Fruit fly (Drosophila melanogaster) whole organism: Measurements from ENCODE around the gene Jhbp11.

ENCODE experiments used
- Dll ChIP-seq: fragments of >200 bp; optimal IDR thresholded peaks from 2 replicates; lab custom pipeline; 2017
- EcR ChIP-seq, 2 experiments: fragments of >200 bp; optimal IDR thresholded peaks; 2 replicates each; lab custom pipeline; 2017; ENCODE audit warnings: missing biosample characterization in 2 of 2, missing genetic modification characterization in 2 of 2, missing genetic modification reagents in 2 of 2
- pan ChIP-seq: fragments of >200 bp; optimal IDR thresholded peaks from 2 replicates; lab custom pipeline; 2017

DNA sequence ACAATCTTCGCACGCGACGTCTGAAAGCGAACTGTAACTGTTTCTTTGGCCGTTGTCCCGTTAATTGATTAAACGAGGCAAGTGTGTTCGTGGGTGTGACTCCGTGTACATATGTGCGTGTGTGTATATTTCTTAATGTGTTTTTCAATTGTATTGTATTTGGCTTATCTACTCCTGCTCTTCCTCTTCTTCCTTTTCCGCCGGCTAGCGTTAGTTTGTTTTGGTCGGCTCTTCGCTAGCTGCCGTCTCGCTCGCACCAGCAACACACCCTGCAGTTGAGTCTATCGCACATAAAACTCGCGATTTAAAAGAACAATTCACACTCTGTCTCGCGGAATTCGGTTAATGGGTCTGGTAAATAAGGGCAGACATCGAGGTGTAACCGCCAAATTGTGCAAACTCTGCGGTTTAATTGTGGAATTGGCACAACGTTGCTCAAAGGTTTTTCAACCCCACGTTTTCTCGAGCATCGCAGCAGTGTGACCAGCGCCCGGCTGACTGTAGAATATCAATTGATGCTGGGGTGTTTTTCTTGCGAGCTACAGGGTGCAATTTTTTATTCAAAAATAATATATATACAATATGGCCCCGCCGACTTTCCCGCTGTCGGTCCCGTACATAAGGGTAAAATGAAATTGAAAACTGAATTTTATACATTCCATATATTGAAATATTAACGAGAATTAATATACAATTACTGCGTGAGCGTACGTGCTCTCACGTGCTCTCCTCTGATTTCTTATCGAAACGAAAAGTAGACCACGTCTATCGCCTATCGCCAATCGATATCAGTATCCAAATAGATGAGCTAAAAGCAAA is 11.0 kb downstream of the Jhbp11 start, which contains the start of the genes gb and CG5815:
- TF ChIP-seq EcR (GFP tag; optimal IDR thresholded peaks at IDR 0.05; lab: Kevin White, UChicago), result peak in 1 of 2 experiments; percentile 72
- TF ChIP-seq pan (lab: Kevin White, UChicago), result no peak
- TF ChIP-seq Dll (lab: Kevin White, UChicago), result no peak
